Fruit fly (Drosophila melanogaster) whole organism, embryonic: ENCODE measurements around the gene CG7924.

ENCODE experiments used
- Aef1 ChIP-seq: fragments of 200-800 bp; sonication (Bioruptor generic); IDR thresholded peaks from 3 replicates; pipeline ENCODE4 v1.3.6; 2022; ENCODE audit warnings: missing biosample characterization, missing genetic modification characterization
- Atf6 ChIP-seq: fragments of 200-800 bp; sonication (Bioruptor generic); IDR thresholded peaks from 2 replicates; pipeline ENCODE4 v1.3.6; 2022; ENCODE audit warnings: missing biosample characterization, missing genetic modification characterization
- Bgb ChIP-seq: fragments of 200-800 bp; sonication (Bioruptor generic); IDR thresholded peaks from 2 replicates; pipeline ENCODE4 v1.3.6; 2022; ENCODE audit warnings: missing biosample characterization, missing genetic modification characterization; ENCODE audit not compliant: partially characterized antibody
- Blimp-1 ChIP-seq: fragments of 200-800 bp; sonication (Bioruptor generic); optimal IDR thresholded peaks from 3 replicates; lab custom pipeline; 2018; ENCODE audit warnings: missing biosample characterization, missing genetic modification characterization, mild to moderate bottlenecking, moderate library complexity, missing genetic modification reagents
- CG10543 ChIP-seq: fragments of 200-800 bp; sonication (Bioruptor generic); optimal IDR thresholded peaks from 3 replicates; lab custom pipeline; 2017; ENCODE audit warnings: missing biosample characterization, mild to moderate bottlenecking, missing genetic modification characterization, moderate library complexity
- CG11398 ChIP-seq: fragments of 200-800 bp; sonication (Bioruptor generic); optimal IDR thresholded peaks from 2 replicates; lab custom pipeline; 2016; ENCODE audit warnings: missing biosample characterization, missing genetic modification characterization
- CG14965 ChIP-seq: fragments of 200-800 bp; sonication (Bioruptor generic); optimal IDR thresholded peaks from 2 replicates; lab custom pipeline; 2016; ENCODE audit warnings: missing biosample characterization, missing genetic modification characterization, borderline replicate concordance
- CG1603 ChIP-seq: fragments of 200-800 bp; sonication (Bioruptor generic); optimal IDR thresholded peaks from 2 replicates; lab custom pipeline; 2019; ENCODE audit warnings: missing biosample characterization, mild to moderate bottlenecking, missing genetic modification characterization, moderate library complexity
- CG16813 ChIP-seq: fragments of 200-800 bp; sonication (Bioruptor generic); IDR thresholded peaks from 3 replicates; pipeline ENCODE4 v1.3.6; 2022; ENCODE audit warnings: missing biosample characterization, missing genetic modification characterization; ENCODE audit not compliant: partially characterized antibody
- CG2678 ChIP-seq: fragments of 200-800 bp; sonication (Bioruptor generic); optimal IDR thresholded peaks from 3 replicates; lab custom pipeline; 2019; ENCODE audit warnings: missing biosample characterization, mild to moderate bottlenecking, missing genetic modification characterization, moderate library complexity
- CG2889 ChIP-seq: fragments of 200-800 bp; sonication (Bioruptor generic); IDR thresholded peaks from 3 replicates; pipeline ENCODE4 v1.3.6; 2022; ENCODE audit warnings: missing biosample characterization, missing genetic modification characterization
- CG3407 ChIP-seq: fragments of 200-800 bp; sonication (Bioruptor generic); optimal IDR thresholded peaks from 2 replicates; lab custom pipeline; 2018; ENCODE audit warnings: missing biosample characterization, mild to moderate bottlenecking, missing genetic modification characterization
- CG34376 ChIP-seq: fragments of 200-800 bp; sonication (Bioruptor generic); optimal IDR thresholded peaks from 2 replicates; lab custom pipeline; 2018; ENCODE audit warnings: missing biosample characterization, mild to moderate bottlenecking, missing genetic modification characterization
- CG6791 ChIP-seq: fragments of 200-800 bp; sonication (Bioruptor generic); IDR thresholded peaks from 3 replicates; pipeline ENCODE4 v1.3.6; 2022; ENCODE audit warnings: missing biosample characterization, missing genetic modification characterization; ENCODE audit not compliant: partially characterized antibody
- CG8290 ChIP-seq, 3 experiments: fragments of 200-800 bp; sonication (Bioruptor generic); optimal IDR thresholded peaks; 2 replicates each; lab custom pipeline; 2016 to 2019; ENCODE audit warnings: missing biosample characterization in 3 of 3, missing genetic modification characterization in 3 of 3, mild to moderate bottlenecking in 2 of 3, moderate library complexity in 1 of 3
- CG8765 ChIP-seq: fragments of 200-800 bp; sonication (Bioruptor generic); IDR thresholded peaks from 2 replicates; pipeline ENCODE4 v1.3.6; 2022; ENCODE audit warnings: missing biosample characterization, missing genetic modification characterization
- CG9727 ChIP-seq: fragments of 200-800 bp; sonication (Bioruptor generic); optimal IDR thresholded peaks from 3 replicates; lab custom pipeline; 2017; ENCODE audit warnings: missing biosample characterization, mild to moderate bottlenecking, missing genetic modification characterization
- CG9797 ChIP-seq: fragments of 200-800 bp; sonication (Bioruptor generic); optimal IDR thresholded peaks from 3 replicates; lab custom pipeline; 2018; ENCODE audit warnings: missing biosample characterization, mild to moderate bottlenecking, missing genetic modification characterization
- D19A ChIP-seq: fragments of 200-800 bp; optimal IDR thresholded peaks from 3 replicates; lab custom pipeline; 2019; ENCODE audit warnings: missing biosample characterization, mild to moderate bottlenecking, missing genetic modification characterization, moderate library complexity
- Doc2 ChIP-seq: fragments of 200-800 bp; sonication (Bioruptor generic); IDR thresholded peaks from 2 replicates; pipeline ENCODE4 v1.3.6; 2022; ENCODE audit warnings: missing biosample characterization, missing genetic modification characterization
- Dref ChIP-seq: fragments of 200-800 bp; sonication (Bioruptor generic); IDR thresholded peaks from 2 replicates; pipeline ENCODE4 v1.3.6; 2022; ENCODE audit warnings: missing biosample characterization, missing genetic modification characterization
- ERR ChIP-seq: fragments of 200-800 bp; sonication (Bioruptor generic); optimal IDR thresholded peaks from 2 replicates; lab custom pipeline; 2016; ENCODE audit warnings: missing biosample characterization, missing genetic modification characterization
- HmgZ ChIP-seq: fragments of 200-800 bp; sonication (Bioruptor generic); optimal IDR thresholded peaks from 2 replicates; lab custom pipeline; 2018; ENCODE audit warnings: missing biosample characterization, mild to moderate bottlenecking, missing genetic modification characterization
- Hmx ChIP-seq: fragments of 200-800 bp; sonication (Bioruptor generic); optimal IDR thresholded peaks from 2 replicates; lab custom pipeline; 2016; ENCODE audit warnings: missing biosample characterization, missing genetic modification characterization
- NC2α ChIP-seq: fragments of 200-800 bp; sonication (Bioruptor generic); optimal IDR thresholded peaks from 2 replicates; lab custom pipeline; 2016; ENCODE audit warnings: missing biosample characterization, missing genetic modification characterization
- Neu2 ChIP-seq: fragments of 200-800 bp; sonication (Bioruptor generic); optimal IDR thresholded peaks from 3 replicates; lab custom pipeline; 2016; ENCODE audit warnings: missing biosample characterization, missing genetic modification characterization, borderline replicate concordance
- Oli ChIP-seq: fragments of 200-800 bp; sonication (Bioruptor generic); optimal IDR thresholded peaks from 2 replicates; lab custom pipeline; 2018; ENCODE audit warnings: missing biosample characterization, mild to moderate bottlenecking, missing genetic modification characterization, moderate library complexity
- Poxn ChIP-seq: fragments of 200-800 bp; sonication (Bioruptor generic); IDR thresholded peaks from 2 replicates; pipeline ENCODE4 v1.3.6; 2022; ENCODE audit warnings: missing biosample characterization, missing genetic modification characterization
- Ptx1 ChIP-seq: fragments of 200-800 bp; sonication (Bioruptor generic); IDR thresholded peaks from 2 replicates; pipeline ENCODE4 v1.3.6; 2022; ENCODE audit warnings: missing biosample characterization, missing genetic modification characterization
- abd-A ChIP-seq: fragments of 200-800 bp; sonication (Bioruptor generic); optimal IDR thresholded peaks from 3 replicates; lab custom pipeline; 2019; ENCODE audit warnings: missing biosample characterization, mild to moderate bottlenecking, missing genetic modification characterization, moderate library complexity
- ase ChIP-seq: fragments of 200-800 bp; sonication (Bioruptor generic); IDR thresholded peaks from 3 replicates; pipeline ENCODE4 v1.3.6; 2022; ENCODE audit warnings: missing biosample characterization, missing genetic modification characterization
- cg ChIP-seq: fragments of 200-800 bp; sonication (Bioruptor generic); optimal IDR thresholded peaks from 3 replicates; lab custom pipeline; 2019; ENCODE audit warnings: missing biosample characterization, mild to moderate bottlenecking, missing genetic modification characterization, moderate library complexity
- crol ChIP-seq: fragments of 200-800 bp; sonication (Bioruptor generic); IDR thresholded peaks from 2 replicates; pipeline ENCODE4 v1.3.6; 2022; ENCODE audit warnings: missing biosample characterization, missing genetic modification characterization
- eve ChIP-seq, 2 experiments: fragments of >200 bp; optimal IDR thresholded peaks; 2 replicates each; lab custom pipeline; 2017; ENCODE audit warnings: missing biosample characterization in 2 of 2, missing genetic modification characterization in 2 of 2
- ftz-f1 ChIP-seq: fragments of 200-800 bp; sonication (Bioruptor generic); optimal IDR thresholded peaks from 2 replicates; lab custom pipeline; 2016; ENCODE audit warnings: missing biosample characterization, missing genetic modification characterization
- gcm2 ChIP-seq: fragments of 200-800 bp; sonication (Bioruptor generic); optimal IDR thresholded peaks from 2 replicates; lab custom pipeline; 2016; ENCODE audit warnings: missing biosample characterization, missing genetic modification characterization
- hbn ChIP-seq: fragments of 200-800 bp; sonication (Bioruptor generic); IDR thresholded peaks from 2 replicates; pipeline ENCODE4 v1.3.6; 2022; ENCODE audit warnings: missing biosample characterization, missing genetic modification characterization; ENCODE audit not compliant: partially characterized antibody
- mld ChIP-seq: fragments of 200-800 bp; sonication (Bioruptor generic); IDR thresholded peaks from 3 replicates; pipeline ENCODE4 v1.3.6; 2022; ENCODE audit warnings: missing biosample characterization, missing genetic modification characterization; ENCODE audit not compliant: partially characterized antibody
- nerfin-1 ChIP-seq: fragments of 200-800 bp; sonication (Bioruptor generic); optimal IDR thresholded peaks from 3 replicates; lab custom pipeline; 2019; ENCODE audit warnings: missing biosample characterization, mild to moderate bottlenecking, missing genetic modification characterization, moderate library complexity
- onecut ChIP-seq: fragments of 200-800 bp; sonication (Bioruptor generic); IDR thresholded peaks from 2 replicates; pipeline ENCODE4 v1.3.6; 2022; ENCODE audit warnings: missing biosample characterization, missing genetic modification characterization
- pros ChIP-seq: fragments of 200-800 bp; sonication (Bioruptor generic); optimal IDR thresholded peaks from 3 replicates; lab custom pipeline; 2019; ENCODE audit warnings: missing biosample characterization, mild to moderate bottlenecking, missing genetic modification characterization, moderate library complexity
- row ChIP-seq: fragments of 200-800 bp; sonication (Bioruptor generic); IDR thresholded peaks from 3 replicates; pipeline ENCODE4 v1.3.6; 2022; ENCODE audit warnings: missing biosample characterization, missing genetic modification characterization
- stc ChIP-seq: fragments of 200-800 bp; sonication (Bioruptor generic); IDR thresholded peaks from 2 replicates; pipeline ENCODE4 v1.3.6; 2022; ENCODE audit warnings: missing biosample characterization, missing genetic modification characterization
- stwl ChIP-seq: fragments of 200-800 bp; sonication (Bioruptor generic); optimal IDR thresholded peaks from 3 replicates; lab custom pipeline; 2018; ENCODE audit warnings: missing biosample characterization, mild to moderate bottlenecking, missing genetic modification characterization, moderate library complexity
- toy ChIP-seq: fragments of 200-800 bp; sonication (Bioruptor generic); IDR thresholded peaks from 2 replicates; pipeline ENCODE4 v1.3.6; 2022; ENCODE audit warnings: missing biosample characterization, missing genetic modification characterization
- twi ChIP-seq: fragments of 200-800 bp; optimal IDR thresholded peaks from 2 replicates; lab custom pipeline; 2019; ENCODE audit warnings: missing biosample characterization, mild to moderate bottlenecking, missing genetic modification characterization, moderate library complexity

The CG7924 gene

DNA sequence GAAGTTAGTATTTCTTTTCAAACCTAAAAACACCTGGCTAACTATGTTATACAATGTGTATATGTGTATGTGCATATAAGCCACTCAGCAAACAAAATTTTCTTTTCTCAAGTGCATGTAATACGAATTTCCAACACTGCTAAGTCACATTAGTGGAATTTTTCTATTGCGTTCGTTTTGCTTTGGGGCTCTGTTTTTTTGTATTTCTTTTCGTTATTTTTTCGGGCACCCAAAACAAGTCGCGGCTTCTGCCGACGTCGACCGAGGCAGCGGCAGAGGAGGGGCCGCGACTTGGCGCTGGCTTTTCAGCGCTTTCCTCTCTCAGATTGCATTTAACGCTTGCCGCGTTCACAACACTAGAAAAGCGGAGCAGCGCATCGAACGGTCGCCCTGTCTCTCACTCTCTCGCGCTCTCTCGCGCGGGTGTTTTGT lies 13.8 kb upstream of the CG7924 start (continued):
- TF ChIP-seq CG2889 (GFP tag; lab: Robert Waterston, UW): no peak
- 0 out of 2 replicates have a peak, but pooled peaks have one; percentile 17 for TF ChIP-seq onecut (GFP tag; lab: Robert Waterston, UW)
- TF ChIP-seq D19A (tag; lab: Kevin White, UChicago): no peak
- TF ChIP-seq abd-A: no peak
- no peak for TF ChIP-seq Doc2 (GFP tag; lab: Robert Waterston, UW)
- peak; percentile 27; the same call in 1 of the 2 replicates for TF ChIP-seq Bgb (GFP tag; lab: Robert Waterston, UW)
- 0 out of 2 replicates have a peak, but pooled peaks have one; percentile 20 for TF ChIP-seq stc (GFP tag; lab: Robert Waterston, UW)
- no peak for TF ChIP-seq CG9727 (GFP tag; lab: Kevin White, UChicago)
- no peak for TF ChIP-seq CG10543 (GFP tag; lab: Kevin White, UChicago)
- no peak for TF ChIP-seq Oli (tag; lab: Kevin White, UChicago)
- peak; percentile 24; the same call in 1 of the 3 replicates for TF ChIP-seq mld (GFP tag; lab: Robert Waterston, UW)
- no peak for TF ChIP-seq row (GFP tag; lab: Robert Waterston, UW)
- 0 out of 3 replicates have a peak, but pooled peaks have one; percentile 15 for TF ChIP-seq CG16813 (GFP tag; lab: Robert Waterston, UW)

DNA sequence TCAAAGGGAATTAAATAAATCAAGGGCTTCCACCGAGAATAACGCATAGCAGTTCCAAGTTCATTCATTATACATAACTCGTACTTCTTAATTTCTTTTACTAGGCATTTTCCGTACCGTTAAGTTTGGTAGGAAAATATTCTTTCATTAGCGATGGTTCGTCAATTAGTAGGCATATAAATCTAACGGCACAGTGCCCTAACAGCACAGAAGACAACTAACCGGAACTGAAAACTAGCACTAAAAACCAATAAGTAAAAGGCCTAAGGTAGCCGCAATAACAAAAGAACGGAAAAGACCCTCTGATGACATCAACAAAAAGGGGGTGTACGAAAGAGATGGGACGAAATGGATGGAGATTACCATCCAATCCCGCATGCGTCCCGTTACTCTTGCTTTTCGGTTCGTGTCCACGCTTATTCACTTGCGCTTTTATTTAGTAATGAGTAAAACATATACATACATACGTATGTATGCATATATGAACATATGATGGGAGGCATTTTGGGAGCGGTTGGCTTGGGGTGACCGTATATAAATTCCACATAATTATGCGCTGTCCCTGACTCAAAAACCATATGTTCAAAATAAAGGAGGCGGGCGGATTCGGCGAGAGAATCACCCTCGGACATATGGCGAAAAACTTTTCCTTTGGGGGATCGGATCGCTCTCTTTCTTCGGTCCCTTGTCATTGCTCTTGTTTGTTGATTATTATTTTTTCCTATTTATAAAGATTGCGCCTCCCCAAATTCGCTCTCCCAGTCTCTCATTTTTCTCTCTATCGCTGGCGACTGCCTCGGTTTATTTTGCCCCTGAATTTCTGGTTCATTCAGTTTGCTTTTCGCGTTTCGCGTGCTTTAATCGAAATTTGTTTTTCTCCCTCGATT lies 12.4 kb upstream of the CG7924 start:
- TF ChIP-seq twi (tag; lab: Kevin White, UChicago) (peak; percentile 54), ERR (peak; percentile 5), Ptx1 (GFP tag; lab: Robert Waterston, UW) (no peak), Aef1 (GFP tag; lab: Robert Waterston, UW) (no peak), Atf6 (GFP tag; lab: Robert Waterston, UW) (no peak), CG11398 (GFP tag; lab: Kevin White, UChicago) (no peak), CG6791 (GFP tag; lab: Robert Waterston, UW) (peak; percentile 70), Neu2 (GFP tag; lab: Kevin White, UChicago) (peak; percentile 93), eve (GFP tag; optimal IDR thresholded peaks at IDR 0.05; lab: Kevin White, UChicago) (peak in 1 of 2 experiments; percentile 34), CG3407 (GFP tag; lab: Kevin White, UChicago) (no peak), crol (peak; percentile 67), cg (GFP tag; lab: Kevin White, UChicago) (peak; percentile 53), CG1603 (tag; lab: Kevin White, UChicago) (peak; percentile 9), stwl (tag; lab: Kevin White, UChicago) (peak; percentile 61), CG9797 (GFP tag; lab: Kevin White, UChicago) (no peak), ase (GFP tag; lab: Robert Waterston, UW) (no peak), Dref (GFP tag; lab: Robert Waterston, UW) (no peak), CG14965 (GFP tag; lab: Kevin White, UChicago) (no peak), CG2678 (no peak), hbn (GFP tag; lab: Robert Waterston, UW) (no peak), pros (GFP tag; lab: Kevin White, UChicago) (peak; percentile 75), CG34376 (GFP tag; lab: Kevin White, UChicago) (peak; percentile 39), toy (no peak), Poxn (GFP tag; lab: Robert Waterston, UW) (no peak), NC2α (GFP tag; lab: Kevin White, UChicago) (no peak), CG10543 (GFP tag; lab: Kevin White, UChicago) (peak; percentile 27), gcm2 (GFP tag; lab: Kevin White, UChicago) (no peak), nerfin-1 (tag; lab: Kevin White, UChicago) (peak; percentile 3), Hmx (GFP tag; lab: Kevin White, UChicago) (no peak), ftz-f1 (GFP tag; lab: Kevin White, UChicago) (peak; percentile 54), HmgZ (peak; percentile 9), CG8765 (GFP tag; lab: Robert Waterston, UW) (no peak), CG8290 (GFP tag; optimal IDR thresholded peaks at IDR 0.05; lab: Kevin White, UChicago) (peak; percentile 83), CG8290 (tag; optimal IDR thresholded peaks at IDR 0.05; lab: Kevin White, UChicago) (peak in 1 of 2 experiments; percentile 34), Blimp-1 (GFP tag; lab: Kevin White, UChicago) (peak; percentile 97)
